Fruit fly (Drosophila melanogaster) whole organism, embryonic: ENCODE results near the gene CG13144.

Experiments
- Bgb ChIP-seq: fragments of 200-800 bp; sonication (Bioruptor generic); IDR thresholded peaks from 2 replicates; pipeline ENCODE4 v1.3.6; 2022; ENCODE audit warnings: missing biosample characterization, missing genetic modification characterization; ENCODE audit not compliant: partially characterized antibody
- CG10366 ChIP-seq: fragments of 200-800 bp; sonication (Bioruptor generic); IDR thresholded peaks from 2 replicates; pipeline ENCODE4 v1.3.6; 2022; ENCODE audit warnings: missing biosample characterization, missing genetic modification characterization
- CG11723 ChIP-seq: fragments of 200-800 bp; sonication (Bioruptor generic); optimal IDR thresholded peaks from 2 replicates; lab custom pipeline; 2017; ENCODE audit warnings: missing biosample characterization, mild to moderate bottlenecking, missing genetic modification characterization
- CG12391 ChIP-seq: fragments of 200-800 bp; sonication (Bioruptor generic); optimal IDR thresholded peaks from 3 replicates; lab custom pipeline; 2018; ENCODE audit warnings: missing biosample characterization, mild to moderate bottlenecking, missing genetic modification characterization, moderate library complexity
- CG12744 ChIP-seq: fragments of 200-800 bp; sonication (Bioruptor generic); optimal IDR thresholded peaks from 2 replicates; lab custom pipeline; 2016; ENCODE audit warnings: missing biosample characterization, missing genetic modification characterization
- CG14014 ChIP-seq: fragments of 200-800 bp; sonication (Bioruptor generic); IDR thresholded peaks from 2 replicates; pipeline ENCODE4 v1.3.6; 2022; ENCODE audit warnings: missing biosample characterization, missing genetic modification characterization
- CG14441 ChIP-seq: fragments of 200-800 bp; sonication (Bioruptor generic); IDR thresholded peaks from 2 replicates; pipeline ENCODE4 v1.3.6; 2022; ENCODE audit warnings: missing biosample characterization, missing genetic modification characterization
- CG14667 ChIP-seq: fragments of 200-800 bp; sonication (Bioruptor generic); IDR thresholded peaks from 2 replicates; pipeline ENCODE4 v1.3.6; 2022; ENCODE audit warnings: missing biosample characterization, missing genetic modification characterization
- CG14860 ChIP-seq: fragments of 200-800 bp; sonication (Bioruptor generic); IDR thresholded peaks from 3 replicates; pipeline ENCODE4 v1.3.6; 2022; ENCODE audit warnings: missing biosample characterization, missing genetic modification characterization; ENCODE audit not compliant: partially characterized antibody
- CG14965 ChIP-seq: fragments of 200-800 bp; sonication (Bioruptor generic); optimal IDR thresholded peaks from 2 replicates; lab custom pipeline; 2016; ENCODE audit warnings: missing biosample characterization, missing genetic modification characterization, borderline replicate concordance
- CG15696 ChIP-seq: fragments of 200-800 bp; sonication (Bioruptor generic); optimal IDR thresholded peaks from 2 replicates; lab custom pipeline; 2019; ENCODE audit warnings: missing biosample characterization, mild to moderate bottlenecking, missing genetic modification characterization, moderate library complexity
- CG16815 ChIP-seq: fragments of 200-800 bp; sonication (Bioruptor generic); optimal IDR thresholded peaks from 3 replicates; lab custom pipeline; 2017; ENCODE audit warnings: missing biosample characterization, mild to moderate bottlenecking, missing genetic modification characterization
- CG17361 ChIP-seq: fragments of 200-800 bp; sonication (Bioruptor generic); IDR thresholded peaks from 3 replicates; pipeline ENCODE4 v1.3.6; 2022; ENCODE audit warnings: missing biosample characterization, missing genetic modification characterization
- CG17802 ChIP-seq: fragments of 200-800 bp; sonication (Bioruptor generic); optimal IDR thresholded peaks from 2 replicates; lab custom pipeline; 2018; ENCODE audit warnings: missing biosample characterization, mild to moderate bottlenecking, missing genetic modification characterization, moderate library complexity
- CG18619 ChIP-seq: fragments of 200-800 bp; sonication (Bioruptor generic); optimal IDR thresholded peaks from 3 replicates; lab custom pipeline; 2017; ENCODE audit warnings: missing biosample characterization, mild to moderate bottlenecking, missing genetic modification characterization
- CG2120 ChIP-seq: fragments of 200-800 bp; sonication (Bioruptor generic); optimal IDR thresholded peaks from 3 replicates; lab custom pipeline; 2016; ENCODE audit warnings: missing biosample characterization, missing genetic modification characterization
- CG6813 ChIP-seq: fragments of 200-800 bp; sonication (Bioruptor generic); optimal IDR thresholded peaks from 2 replicates; lab custom pipeline; 2017; ENCODE audit warnings: missing biosample characterization, missing genetic modification characterization, mild to moderate bottlenecking, moderate library complexity, missing genetic modification reagents
- CG8359 ChIP-seq: fragments of 200-800 bp; sonication (Bioruptor generic); optimal IDR thresholded peaks from 2 replicates; lab custom pipeline; 2017; ENCODE audit warnings: missing biosample characterization, mild to moderate bottlenecking, missing genetic modification characterization, borderline replicate concordance
- CG8944 ChIP-seq: fragments of 200-800 bp; sonication (Bioruptor generic); optimal IDR thresholded peaks from 3 replicates; lab custom pipeline; 2016; ENCODE audit warnings: missing biosample characterization, missing genetic modification characterization
- CG9797 ChIP-seq: fragments of 200-800 bp; sonication (Bioruptor generic); optimal IDR thresholded peaks from 3 replicates; lab custom pipeline; 2018; ENCODE audit warnings: missing biosample characterization, mild to moderate bottlenecking, missing genetic modification characterization
- CoRest ChIP-seq: fragments of 200-800 bp; sonication (Bioruptor generic); optimal IDR thresholded peaks from 3 replicates; lab custom pipeline; 2018; ENCODE audit warnings: missing biosample characterization, mild to moderate bottlenecking, missing genetic modification characterization, moderate library complexity
- E2f1 ChIP-seq: fragments of 200-800 bp; sonication (Bioruptor generic); IDR thresholded peaks from 2 replicates; pipeline ENCODE4 v1.3.6; 2022; ENCODE audit warnings: missing biosample characterization, missing genetic modification characterization
- Gsc ChIP-seq: fragments of 200-800 bp; sonication (Bioruptor generic); IDR thresholded peaks from 2 replicates; pipeline ENCODE4 v1.3.6; 2022; ENCODE audit warnings: missing biosample characterization, missing genetic modification characterization
- HLH54F ChIP-seq: fragments of 200-800 bp; sonication (Bioruptor generic); optimal IDR thresholded peaks from 3 replicates; lab custom pipeline; 2016; ENCODE audit warnings: missing biosample characterization, missing genetic modification characterization
- HLHmδ ChIP-seq: fragments of 200-800 bp; sonication (Bioruptor generic); optimal IDR thresholded peaks from 2 replicates; lab custom pipeline; 2018; ENCODE audit warnings: missing biosample characterization, mild to moderate bottlenecking, missing genetic modification characterization, moderate library complexity
- Hmr ChIP-seq: fragments of 200-800 bp; sonication (Bioruptor generic); optimal IDR thresholded peaks from 3 replicates; lab custom pipeline; 2017; ENCODE audit warnings: mild to moderate bottlenecking, missing biosample characterization, missing genetic modification reagents, missing genetic modification characterization
- Hr39 ChIP-seq: fragments of >200 bp; optimal IDR thresholded peaks from 2 replicates; lab custom pipeline; 2017
- Jarid2 ChIP-seq: fragments of 200-800 bp; sonication (Bioruptor generic); optimal IDR thresholded peaks from 3 replicates; lab custom pipeline; 2017; ENCODE audit warnings: mild to moderate bottlenecking, missing biosample characterization, missing genetic modification reagents, missing genetic modification characterization
- Lhr ChIP-seq: fragments of 200-800 bp; sonication (Bioruptor generic); optimal IDR thresholded peaks from 3 replicates; lab custom pipeline; 2017; ENCODE audit warnings: mild to moderate bottlenecking, missing biosample characterization, missing genetic modification reagents, missing genetic modification characterization
- NC2β ChIP-seq: fragments of 200-800 bp; sonication (Bioruptor generic); optimal IDR thresholded peaks from 2 replicates; lab custom pipeline; 2016; ENCODE audit warnings: missing biosample characterization, missing genetic modification characterization
- Ravus ChIP-seq: fragments of 200-800 bp; sonication (Bioruptor generic); IDR thresholded peaks from 2 replicates; pipeline ENCODE4 v1.3.6; 2022; ENCODE audit warnings: missing biosample characterization, missing genetic modification characterization
- Rx ChIP-seq: fragments of 200-800 bp; sonication (Bioruptor generic); IDR thresholded peaks from 2 replicates; pipeline ENCODE4 v1.3.6; 2022; ENCODE audit warnings: missing biosample characterization, missing genetic modification characterization
- Ssrp ChIP-seq: fragments of 200-800 bp; sonication (Bioruptor generic); optimal IDR thresholded peaks from 2 replicates; lab custom pipeline; 2018; ENCODE audit warnings: missing biosample characterization, mild to moderate bottlenecking, missing genetic modification characterization, moderate library complexity
- ato ChIP-seq: fragments of 200-800 bp; sonication (Bioruptor generic); IDR thresholded peaks from 2 replicates; pipeline ENCODE4 v1.3.6; 2022; ENCODE audit warnings: missing biosample characterization, missing genetic modification characterization; ENCODE audit not compliant: partially characterized antibody
- bigmax ChIP-seq: fragments of 200-800 bp; sonication (Bioruptor generic); optimal IDR thresholded peaks from 2 replicates; lab custom pipeline; 2018; ENCODE audit warnings: missing biosample characterization, mild to moderate bottlenecking, missing genetic modification characterization
- br ChIP-seq: fragments of >200 bp; optimal IDR thresholded peaks from 2 replicates; lab custom pipeline; 2017
- cas ChIP-seq: fragments of 200-800 bp; sonication (Bioruptor generic); IDR thresholded peaks from 2 replicates; pipeline ENCODE4 v1.3.6; 2022; ENCODE audit warnings: missing biosample characterization, missing genetic modification characterization
- chif ChIP-seq, 2 experiments: fragments of 200-800 bp; sonication (Bioruptor generic); optimal IDR thresholded peaks; 3 replicates each; lab custom pipeline; 2016; ENCODE audit warnings: missing biosample characterization in 2 of 2, missing genetic modification characterization in 2 of 2
- dm ChIP-seq: fragments of 200-800 bp; sonication (Bioruptor generic); optimal IDR thresholded peaks from 3 replicates; lab custom pipeline; 2016; ENCODE audit warnings: missing biosample characterization, missing genetic modification characterization
- inv ChIP-seq: fragments of 200-800 bp; sonication (Bioruptor generic); IDR thresholded peaks from 2 replicates; pipeline ENCODE4 v1.3.6; 2022; ENCODE audit warnings: missing biosample characterization, missing genetic modification characterization; ENCODE audit not compliant: partially characterized antibody
- lilli ChIP-seq: fragments of 200-800 bp; sonication (Bioruptor generic); optimal IDR thresholded peaks from 3 replicates; lab custom pipeline; 2016; ENCODE audit warnings: missing biosample characterization, missing genetic modification characterization
- odd ChIP-seq: fragments of 200-800 bp; sonication (Bioruptor generic); optimal IDR thresholded peaks from 2 replicates; lab custom pipeline; 2017; ENCODE audit warnings: missing biosample characterization, mild to moderate bottlenecking, missing genetic modification characterization
- pum ChIP-seq: fragments of 200-800 bp; sonication (Bioruptor generic); optimal IDR thresholded peaks from 2 replicates; lab custom pipeline; 2016; ENCODE audit warnings: missing biosample characterization, missing genetic modification characterization
- sc ChIP-seq, 3 experiments: fragments of >200 bp in 2 of 3; fragments of 200-800 bp in 1 of 3; sonication (Bioruptor generic) in 1 of 3; optimal IDR thresholded peaks; 2 replicates in 2 of 3; 3 replicates in 1 of 3; lab custom pipeline; 2017; ENCODE audit warnings: mild to moderate bottlenecking in 1 of 3, missing biosample characterization in 1 of 3, missing genetic modification characterization in 1 of 3, missing genetic modification reagents in 1 of 3
- sima ChIP-seq: fragments of 200-800 bp; sonication (Bioruptor generic); optimal IDR thresholded peaks from 2 replicates; lab custom pipeline; 2016; ENCODE audit warnings: missing biosample characterization, missing genetic modification characterization
- sisA ChIP-seq: fragments of 200-800 bp; sonication (Bioruptor generic); IDR thresholded peaks from 2 replicates; pipeline ENCODE4 v1.3.6; 2022; ENCODE audit warnings: missing biosample characterization, missing genetic modification characterization
- slbo ChIP-seq: fragments of 200-800 bp; sonication (Bioruptor generic); IDR thresholded peaks from 2 replicates; pipeline ENCODE4 v1.3.6; 2022; ENCODE audit warnings: missing biosample characterization, missing genetic modification characterization
- sug ChIP-seq: fragments of 200-800 bp; optimal IDR thresholded peaks from 2 replicates; lab custom pipeline; 2019; ENCODE audit warnings: missing biosample characterization, mild to moderate bottlenecking, missing genetic modification characterization, moderate library complexity
- zen2 ChIP-seq: fragments of 200-800 bp; sonication (Bioruptor generic); IDR thresholded peaks from 3 replicates; pipeline ENCODE4 v1.3.6; 2022; ENCODE audit warnings: missing biosample characterization, missing genetic modification characterization; ENCODE audit not compliant: partially characterized antibody

The CG13144 gene

DNA sequence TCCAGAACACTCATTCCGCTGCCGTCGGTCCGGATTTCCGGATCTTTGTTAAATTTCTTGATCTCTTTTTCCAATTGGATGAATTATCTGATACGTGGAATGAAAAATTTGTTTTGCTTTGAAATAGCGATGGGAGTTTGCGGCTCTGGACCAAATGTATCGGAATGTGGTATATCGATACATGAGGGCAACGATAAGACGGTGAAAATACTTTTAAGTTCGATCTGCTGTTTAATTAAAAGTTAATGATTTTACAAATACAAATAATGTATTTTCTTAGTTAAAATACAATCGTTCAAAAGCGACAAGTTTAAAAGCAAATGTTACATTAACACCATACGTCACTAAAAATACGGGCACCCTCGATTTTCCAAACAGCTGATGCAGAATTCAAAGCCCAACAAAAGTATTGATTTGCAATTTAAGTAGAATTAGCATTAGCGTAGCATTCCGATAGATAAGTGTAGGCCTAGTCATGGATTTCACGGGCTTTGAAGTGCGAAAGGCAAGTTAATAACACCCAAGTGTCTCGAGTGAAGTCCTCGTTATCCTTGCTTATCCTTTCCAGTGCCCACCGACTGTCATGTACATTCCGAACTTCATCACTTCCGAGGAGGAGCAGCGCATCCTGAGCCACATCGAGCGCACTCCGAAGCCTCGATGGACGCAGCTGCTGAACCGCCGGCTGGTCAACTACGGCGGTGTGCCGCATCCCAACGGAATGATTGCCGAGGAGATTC lies 2.6 kb downstream of the CG13144 start, which contains the start of the genes Cog4 and CG6144 (continued):
- peak; percentile 54 for TF ChIP-seq CG12391 (tag; lab: Kevin White, UChicago)
- peak; percentile 72 for TF ChIP-seq Bgb (GFP tag; lab: Robert Waterston, UW)
- TF ChIP-seq sug (tag; lab: Kevin White, UChicago), result no peak
- TF ChIP-seq odd (GFP tag; lab: Kevin White, UChicago), result no peak
- TF ChIP-seq CG8359 (GFP tag; lab: Kevin White, UChicago), result no peak
- no peak for TF ChIP-seq CG17802
- no peak for TF ChIP-seq CG16815 (GFP tag; lab: Kevin White, UChicago)
- TF ChIP-seq CG2120, result peak; percentile 54
- no peak for TF ChIP-seq Gsc (GFP tag; lab: Robert Waterston, UW)
- TF ChIP-seq pum, result peak; percentile 56
- TF ChIP-seq Hr39 (lab: Kevin White, UChicago), result no peak
- no peak for TF ChIP-seq HLHmδ (GFP tag; lab: Kevin White, UChicago)
- peak; percentile 80; the same call in 2 of the 3 replicates for TF ChIP-seq zen2 (GFP tag; lab: Robert Waterston, UW)
- TF ChIP-seq sima (GFP tag; lab: Kevin White, UChicago), result no peak
- peak; percentile 68 for TF ChIP-seq inv (GFP tag; lab: Robert Waterston, UW)
- TF ChIP-seq CG15696 (tag; lab: Kevin White, UChicago), result no peak
- peak; percentile 51; the same call in 1 of the 2 replicates for TF ChIP-seq slbo (GFP tag; lab: Robert Waterston, UW)
- no peak for TF ChIP-seq CG8944 (GFP tag; lab: Kevin White, UChicago)
- no peak for TF ChIP-seq HLH54F (GFP tag; lab: Kevin White, UChicago)
- TF ChIP-seq CG14014, result peak; percentile 72
- no peak for TF ChIP-seq chif (GFP tag; optimal IDR thresholded peaks at IDR 0.05; lab: Kevin White, UChicago)
- peak; percentile 53; the same call in 2 of the 3 replicates for TF ChIP-seq CG14860
- no peak for TF ChIP-seq E2f1 (GFP tag; lab: Robert Waterston, UW)
- no peak for TF ChIP-seq sc (optimal IDR thresholded peaks at IDR 0.05; lab: Kevin White, UChicago)
- no peak for TF ChIP-seq sc (GFP tag; optimal IDR thresholded peaks at IDR 0.05; lab: Kevin White, UChicago)
- no peak for TF ChIP-seq CG14667
- TF ChIP-seq CoRest (tag; lab: Kevin White, UChicago), result no peak
- peak; percentile 60 for TF ChIP-seq lilli (GFP tag; lab: Kevin White, UChicago)
- no peak for TF ChIP-seq bigmax (GFP tag; lab: Kevin White, UChicago)
- TF ChIP-seq Rx (GFP tag; lab: Robert Waterston, UW), result no peak
- TF ChIP-seq CG6813 (GFP tag; lab: Kevin White, UChicago), result no peak
- no peak for TF ChIP-seq Ravus (GFP tag; lab: Robert Waterston, UW)
- TF ChIP-seq CG9797 (GFP tag; lab: Kevin White, UChicago), result peak; percentile 61
- no peak for TF ChIP-seq CG17361
- no peak for TF ChIP-seq Hmr (GFP tag; lab: Kevin White, UChicago)
- TF ChIP-seq CG10366, result peak; percentile 13; the same call in 1 of the 2 replicates
- peak; percentile 19; the same call in 1 of the 2 replicates for TF ChIP-seq CG14441
- peak; percentile 21; the same call in 1 of the 2 replicates for TF ChIP-seq sisA (GFP tag; lab: Robert Waterston, UW)
- no peak for TF ChIP-seq dm (GFP tag; lab: Kevin White, UChicago)
- TF ChIP-seq NC2β, result no peak
- no peak for TF ChIP-seq CG14965 (GFP tag; lab: Kevin White, UChicago)
- no peak for TF ChIP-seq CG11723 (GFP tag; lab: Kevin White, UChicago)
- TF ChIP-seq Lhr, result no peak
- TF ChIP-seq CG18619 (GFP tag; lab: Kevin White, UChicago), result no peak
- TF ChIP-seq br (lab: Kevin White, UChicago), result no peak
- no peak for TF ChIP-seq Ssrp (tag; lab: Kevin White, UChicago)
- TF ChIP-seq ato, result peak; percentile 26; the same call in 1 of the 2 replicates
- no peak for TF ChIP-seq CG12744 (GFP tag; lab: Kevin White, UChicago)
- TF ChIP-seq Jarid2 (GFP tag; lab: Kevin White, UChicago), result no peak
- TF ChIP-seq cas (GFP tag; lab: Robert Waterston, UW), result no peak
